Worm (Caenorhabditis elegans) whole organism, L4 larva: Measurements from ENCODE around the gene msp-10.

Experiments used
- ama-1 ChIP-seq: fragments of 150-350 bp; optimal IDR thresholded peaks from 2 replicates; lab custom pipeline; 2014; ENCODE audit warnings: inconsistent platforms, mixed read lengths
- dmd-6 ChIP-seq: fragments of 200-800 bp; sonication (Bioruptor generic); IDR thresholded peaks from 2 replicates; pipeline ENCODE4 v1.3.6; 2022; ENCODE audit warnings: missing genetic modification reagents, missing genetic modification characterization, missing compliant biosample characterization
- dmd-8 ChIP-seq: fragments of 200-800 bp; sonication (Bioruptor generic); IDR thresholded peaks from 2 replicates; pipeline ENCODE4 v1.3.6; 2022; ENCODE audit warnings: missing genetic modification characterization, missing compliant biosample characterization
- lin-29 ChIP-seq: fragments of 200-800 bp; sonication (Bioruptor generic); IDR thresholded peaks from 2 replicates; pipeline ENCODE4 v1.3.6; 2022; ENCODE audit warnings: missing genetic modification reagents, missing genetic modification characterization, missing compliant biosample characterization
- lin-39 ChIP-seq: fragments of 150-350 bp; optimal IDR thresholded peaks from 2 replicates; lab custom pipeline; 2014; ENCODE audit warnings: missing biosample characterization, missing genetic modification reagents, missing genetic modification characterization
- madf-5 ChIP-seq, 2 experiments: fragments of 200-800 bp; sonication (Bioruptor generic); IDR thresholded peaks; 2 replicates each; pipeline ENCODE4 v1.3.6; 2022; ENCODE audit warnings: missing compliant biosample characterization in 2 of 2, missing genetic modification characterization in 2 of 2
- snpc-4 ChIP-seq: fragments of 150-350 bp; optimal IDR thresholded peaks from 2 replicates; lab custom pipeline; 2014; ENCODE audit warnings: missing biosample characterization, missing genetic modification characterization
- zag-1 ChIP-seq: fragments of 150-350 bp; optimal IDR thresholded peaks from 2 replicates; lab custom pipeline; 2014; ENCODE audit warnings: missing biosample characterization, missing genetic modification characterization
- zfp-3 ChIP-seq: fragments of 200-800 bp; sonication (Bioruptor generic); conservative IDR thresholded peaks from 2 replicates; pipeline ENCODE4 v1.3.6; 2022; ENCODE audit warnings: missing genetic modification reagents, missing genetic modification characterization, missing compliant biosample characterization
- ztf-11 ChIP-seq: fragments of 150-350 bp; optimal IDR thresholded peaks from 2 replicates; lab custom pipeline; 2014; ENCODE audit warnings: missing biosample characterization, missing genetic modification characterization

- no peak for TF ChIP-seq dmd-8 (GFP tag; lab: Robert Waterston, UW)
- TF ChIP-seq ztf-11 (tag; lab: Kevin White, UChicago): no peak
- no peak for TF ChIP-seq ama-1 (lab: Kevin White, UChicago)
- TF ChIP-seq dmd-6 (GFP tag; lab: Robert Waterston, UW): peak; percentile 24; the same call in 1 of the 2 replicates
- TF ChIP-seq lin-29 (GFP tag; lab: Robert Waterston, UW): no peak
- no peak for TF ChIP-seq zag-1 (tag; lab: Kevin White, UChicago)
- no peak for TF ChIP-seq zfp-3 (GFP tag; lab: Robert Waterston, UW)
- TF ChIP-seq snpc-4 (tag; lab: Kevin White, UChicago): no peak
- TF ChIP-seq madf-5 (GFP tag; IDR thresholded peaks at IDR 0.05; lab: Robert Waterston, UW): no peak
- no peak for TF ChIP-seq lin-39
These were observed 37.8 kb upstream of the msp-10 start for ce11 chrIV:9799664-9800063.
